Fruit fly (Drosophila melanogaster) Kc167 (cell line): Measurements from ENCODE around the gene CG31301.

ENCODE experiments used
- Myc ChIP-seq: fragments of >200 bp; optimal IDR thresholded peaks from 2 replicates; lab custom pipeline; 2017; ENCODE audit warnings: missing external identifiers
- Sin3A ChIP-seq: fragments of >200 bp; optimal IDR thresholded peaks from 2 replicates; lab custom pipeline; 2018; ENCODE audit warnings: missing external identifiers
- h ChIP-seq: fragments of >200 bp; optimal IDR thresholded peaks from 3 replicates; lab custom pipeline; 2018; ENCODE audit warnings: missing external identifiers
- insv ChIP-seq: fragments of >200 bp; optimal IDR thresholded peaks from 3 replicates; lab custom pipeline; 2018; ENCODE audit warnings: missing external identifiers
- psq ChIP-seq: fragments of >200 bp; optimal IDR thresholded peaks from 2 replicates; lab custom pipeline; 2017; ENCODE audit warnings: missing external identifiers
- ttk ChIP-seq: sonication (Bioruptor generic); optimal IDR thresholded peaks from 2 replicates; lab custom pipeline; 2017; ENCODE audit warnings: missing external identifiers

The CG31301 gene

dm6 chr3R:15332994-15333393 is 13.0 kb upstream of the CG31301 start, which contains the start of the genes Fkbp39 and Cyfip:
Fkbp39 (minus strand) TSS chr3R:15333133.
Cyfip (plus strand) TSS chr3R:15333266.
- TF ChIP-seq h (lab: Kevin White, UChicago) (no peak), Myc (lab: Kevin White, UChicago) (no peak), psq (lab: Kevin White, UChicago) (no peak), Sin3A (no peak), ttk (no peak), insv (no peak)

dm6 chr3R:15339111-15339510 is 6.9 kb upstream of the CG31301 start:
- TF ChIP-seq h (lab: Kevin White, UChicago) (no peak), Myc (lab: Kevin White, UChicago) (no peak), psq (lab: Kevin White, UChicago) (no peak), Sin3A (no peak), insv (no peak), ttk (no peak)

- TF ChIP-seq h (lab: Kevin White, UChicago): no peak
- no peak for TF ChIP-seq Sin3A
- TF ChIP-seq Myc (lab: Kevin White, UChicago): no peak
- no peak for TF ChIP-seq ttk
- TF ChIP-seq insv: no peak
- TF ChIP-seq psq (lab: Kevin White, UChicago): no peak
Observed at dm6 chr3R:15340052-15340732, 5.8 kb upstream of the CG31301 start, which contains the start of gene SerRS-m. SerRS-m (plus strand) TSS chr3R:15340667.

dm6 chr3R:15342432-15342925 is 3.5 kb upstream of the CG31301 start:
- TF ChIP-seq psq (lab: Kevin White, UChicago) (no peak), insv (no peak), Sin3A (no peak)

dm6 chr3R:15342926-15343685 is 2.9 kb upstream of the CG31301 start, which contains the start of gene Nagk:
Nagk (minus strand) TSS chr3R:15343256.
- TF ChIP-seq ttk (no peak), Sin3A (no peak), h (lab: Kevin White, UChicago) (no peak), Myc (lab: Kevin White, UChicago) (no peak), insv (no peak), psq (lab: Kevin White, UChicago) (no peak)

dm6 chr3R:15345198-15346017 is 597 bp upstream of the CG31301 start:
- TF ChIP-seq insv: no peak
- TF ChIP-seq Sin3A: no peak
- no peak for TF ChIP-seq psq (lab: Kevin White, UChicago)
- TF ChIP-seq ttk: no peak
- no peak for TF ChIP-seq Myc (lab: Kevin White, UChicago)

dm6 chr3R:15347822-15348221 is 1.8 kb downstream of the CG31301 start, which contains the start of the genes CG42726 and CG42727:
CG42726 (plus strand) TSS chr3R:15348048.
CG42727 (plus strand) TSS chr3R:15348048.
- TF ChIP-seq psq (lab: Kevin White, UChicago): no peak
- TF ChIP-seq ttk: no peak
- no peak for TF ChIP-seq Myc (lab: Kevin White, UChicago)
- TF ChIP-seq Sin3A: no peak
- no peak for TF ChIP-seq h (lab: Kevin White, UChicago)
- TF ChIP-seq insv: no peak

- TF ChIP-seq Myc (lab: Kevin White, UChicago): no peak
Observed at dm6 chr3R:15350993-15351426, 5.0 kb downstream of the CG31301 start, which contains the start of the genes Trs33 and Tmtc4. Trs33 (minus strand) TSS chr3R:15350995. Tmtc4 (plus strand) TSS chr3R:15351225.

- TF ChIP-seq insv (no peak), Sin3A (no peak), h (lab: Kevin White, UChicago) (no peak), ttk (no peak), Myc (lab: Kevin White, UChicago) (no peak), psq (lab: Kevin White, UChicago) (no peak)
Observed at dm6 chr3R:15354019-15354418, 8.0 kb downstream of the CG31301 start.

- TF ChIP-seq h (lab: Kevin White, UChicago) (no peak), Sin3A (no peak), Myc (lab: Kevin White, UChicago) (no peak), ttk (no peak), psq (lab: Kevin White, UChicago) (no peak), insv (no peak)
Observed at dm6 chr3R:15356152-15356551, 10.1 kb downstream of the CG31301 start.

dm6 chr3R:15356645-15357431 is 10.8 kb downstream of the CG31301 start, which contains the start of the genes Atg4b and Hibch:
Atg4b (minus strand) TSS chr3R:15356924.
Hibch (plus strand) TSS chr3R:15357229.
- TF ChIP-seq ttk: no peak
- TF ChIP-seq Myc (lab: Kevin White, UChicago): no peak
- no peak for TF ChIP-seq psq (lab: Kevin White, UChicago)
- TF ChIP-seq h (lab: Kevin White, UChicago): no peak
- no peak for TF ChIP-seq insv
- no peak for TF ChIP-seq Sin3A
